Worm (Caenorhabditis elegans) whole organism, L1 larva: ENCODE measurements around the gene C33G3.6.

ENCODE experiments used
- C34B4.2 ChIP-seq: sonication (generic microtip); optimal IDR thresholded peaks from 2 replicates; lab custom pipeline; 2017; ENCODE audit warnings: mild to moderate bottlenecking, missing genetic modification characterization, missing compliant biosample characterization
- Y116A8C.19 ChIP-seq: sonication (generic microtip); optimal IDR thresholded peaks from 2 replicates; lab custom pipeline; 2016; ENCODE audit warnings: missing compliant biosample characterization, missing genetic modification characterization, borderline replicate concordance
- blmp-1 ChIP-seq: fragments of 150-350 bp; optimal IDR thresholded peaks from 2 replicates; lab custom pipeline; 2014; ENCODE audit warnings: missing biosample characterization, missing genetic modification characterization
- ceh-63 ChIP-seq: fragments of 200-800 bp; sonication (Bioruptor generic); optimal IDR thresholded peaks from 2 replicates; lab custom pipeline; 2018; ENCODE audit warnings: mild to moderate bottlenecking, missing genetic modification characterization, missing compliant biosample characterization
- ceh-8 ChIP-seq: fragments of 200-800 bp; sonication (Bioruptor generic); optimal IDR thresholded peaks from 2 replicates; lab custom pipeline; 2018; ENCODE audit warnings: mild to moderate bottlenecking, missing genetic modification characterization, moderate library complexity, missing compliant biosample characterization
- ceh-82 ChIP-seq, 3 experiments: fragments of 150-350 bp in 1 of 3; sonication (generic microtip) in 2 of 3; optimal IDR thresholded peaks; 2 replicates each; lab custom pipeline; 2014 to 2017; ENCODE audit warnings: missing biosample characterization in 3 of 3, missing genetic modification characterization in 3 of 3
- ceh-90 ChIP-seq: sonication (generic microtip); optimal IDR thresholded peaks from 2 replicates; lab custom pipeline; 2016; ENCODE audit warnings: missing genetic modification characterization, missing compliant biosample characterization
- dsc-1 ChIP-seq: sonication (generic microtip); optimal IDR thresholded peaks from 2 replicates; lab custom pipeline; 2016; ENCODE audit warnings: mild to moderate bottlenecking, missing genetic modification characterization, missing compliant biosample characterization
- efl-1 ChIP-seq, 4 experiments: fragments of 150-350 bp; optimal IDR thresholded peaks in 3 of 4; peaks in 1 of 4; 1 replicate in 1 of 4; 2 replicates in 3 of 4; lab custom pipeline; 2014; ENCODE audit warnings: missing biosample characterization in 2 of 4, missing genetic modification characterization in 2 of 4, missing genetic modification reagents in 2 of 4
- efl-3 ChIP-seq: fragments of 200-800 bp; sonication (Bioruptor generic); optimal IDR thresholded peaks from 2 replicates; lab custom pipeline; 2018; ENCODE audit warnings: mild to moderate bottlenecking, missing genetic modification characterization, missing compliant biosample characterization
- egl-13 ChIP-seq: sonication (generic microtip); optimal IDR thresholded peaks from 2 replicates; lab custom pipeline; 2016; ENCODE audit warnings: missing genotype, missing genetic modification reagents, missing genetic modification characterization, missing compliant biosample characterization
- elt-3 ChIP-seq, 6 experiments: fragments of 150-350 bp in 1 of 6; sonication (generic microtip); optimal IDR thresholded peaks; 2 replicates each; lab custom pipeline; 2017 to 2018; ENCODE audit warnings: missing biosample characterization in 6 of 6, missing genetic modification characterization in 6 of 6, inconsistent platforms in 1 of 6
- fkh-10 ChIP-seq: sonication (generic microtip); optimal IDR thresholded peaks from 2 replicates; lab custom pipeline; 2017; ENCODE audit warnings: missing biosample characterization, missing genetic modification reagents, missing genetic modification characterization
- fkh-4 ChIP-seq: sonication (generic microtip); optimal IDR thresholded peaks from 2 replicates; lab custom pipeline; 2016; ENCODE audit warnings: missing compliant biosample characterization, missing genetic modification characterization, borderline replicate concordance
- fos-1 ChIP-seq: fragments of 150-350 bp; optimal IDR thresholded peaks from 2 replicates; lab custom pipeline; 2014; ENCODE audit warnings: missing biosample characterization, missing genetic modification characterization
- hlh-4 ChIP-seq: sonication (generic microtip); optimal IDR thresholded peaks from 2 replicates; lab custom pipeline; 2016; ENCODE audit warnings: mild to moderate bottlenecking, missing genetic modification characterization, missing compliant biosample characterization
- hpl-2 ChIP-seq: fragments of 150-350 bp; optimal IDR thresholded peaks from 2 replicates; lab custom pipeline; 2014; ENCODE audit warnings: missing biosample characterization, missing genetic modification reagents, missing genetic modification characterization
- irx-1 ChIP-seq: sonication (generic microtip); optimal IDR thresholded peaks from 2 replicates; lab custom pipeline; 2016; ENCODE audit warnings: missing genetic modification characterization, missing compliant biosample characterization
- lin-14 ChIP-seq: fragments of 200-800 bp; sonication (Bioruptor generic); optimal IDR thresholded peaks from 2 replicates; lab custom pipeline; 2018; ENCODE audit warnings: mild to moderate bottlenecking, missing genetic modification characterization, moderate library complexity, missing compliant biosample characterization
- lin-15B ChIP-seq: fragments of 150-350 bp; sonication (generic microtip); optimal IDR thresholded peaks from 3 replicates; lab custom pipeline; 2014; ENCODE audit warnings: missing biosample characterization, missing genetic modification characterization
- lin-39 ChIP-seq: fragments of 150-350 bp; optimal IDR thresholded peaks from 2 replicates; lab custom pipeline; 2014; ENCODE audit warnings: missing biosample characterization, missing genetic modification reagents, missing genetic modification characterization
- lsy-2 ChIP-seq, 2 experiments: fragments of 150-350 bp; optimal IDR thresholded peaks; 2 replicates each; lab custom pipeline; 2014; ENCODE audit warnings: missing biosample characterization in 2 of 2, missing genetic modification characterization in 2 of 2
- mef-2 ChIP-seq: fragments of 150-350 bp; optimal IDR thresholded peaks from 2 replicates; lab custom pipeline; 2014; ENCODE audit warnings: missing biosample characterization, missing genetic modification characterization
- nhr-11 ChIP-seq: fragments of 150-350 bp; optimal IDR thresholded peaks from 2 replicates; lab custom pipeline; 2014; ENCODE audit warnings: missing biosample characterization, missing genetic modification characterization
- nhr-19 ChIP-seq: fragments of 200-800 bp; sonication (Bioruptor generic); conservative IDR thresholded peaks from 2 replicates; pipeline ENCODE4 v1.3.6; 2022; ENCODE audit warnings: missing genetic modification characterization, missing compliant biosample characterization
- nhr-237 ChIP-seq: fragments of 150-350 bp; optimal IDR thresholded peaks from 2 replicates; lab custom pipeline; 2014; ENCODE audit warnings: missing biosample characterization, missing genetic modification characterization
- nhr-28 ChIP-seq: fragments of 150-350 bp; optimal IDR thresholded peaks from 2 replicates; lab custom pipeline; 2014; ENCODE audit warnings: missing biosample characterization, missing genetic modification characterization
- nhr-71 ChIP-seq: sonication (generic microtip); optimal IDR thresholded peaks from 2 replicates; lab custom pipeline; 2016; ENCODE audit warnings: mild to moderate bottlenecking, missing genetic modification characterization, moderate library complexity, missing compliant biosample characterization
- nhr-77 ChIP-seq: fragments of 150-350 bp; optimal IDR thresholded peaks from 2 replicates; lab custom pipeline; 2014; ENCODE audit warnings: missing biosample characterization, missing genetic modification characterization
- nhr-84 ChIP-seq: sonication (generic microtip); optimal IDR thresholded peaks from 2 replicates; lab custom pipeline; 2017; ENCODE audit warnings: missing biosample characterization, missing genetic modification characterization
- nhr-85 ChIP-seq: sonication (generic microtip); peaks from one replicate; lab custom pipeline; 2016; ENCODE audit warnings: missing genetic modification characterization, inconsistent platforms, missing compliant biosample characterization
- pag-3 ChIP-seq: sonication (generic microtip); optimal IDR thresholded peaks from 2 replicates; lab custom pipeline; 2017; ENCODE audit warnings: missing genetic modification characterization, mild to moderate bottlenecking, missing compliant biosample characterization, antibody characterized with exemption, borderline replicate concordance; ENCODE audit not compliant: insufficient read depth
- pax-3 ChIP-seq: fragments of 200-800 bp; sonication (Bioruptor generic); optimal IDR thresholded peaks from 2 replicates; lab custom pipeline; 2018; ENCODE audit warnings: mild to moderate bottlenecking, missing genetic modification characterization, moderate library complexity, missing compliant biosample characterization
- pqm-1 ChIP-seq: sonication (generic microtip); optimal IDR thresholded peaks from 3 replicates; lab custom pipeline; 2017; ENCODE audit warnings: missing biosample characterization, missing genetic modification characterization
- rnt-1 ChIP-seq: sonication (generic microtip); optimal IDR thresholded peaks from 2 replicates; lab custom pipeline; 2016; ENCODE audit warnings: mild to moderate bottlenecking, missing genetic modification characterization, moderate library complexity, missing compliant biosample characterization
- skn-1 ChIP-seq: fragments of 150-350 bp; optimal IDR thresholded peaks from 2 replicates; lab custom pipeline; 2014; ENCODE audit warnings: missing biosample characterization, missing genetic modification characterization
- snpc-4 ChIP-seq: fragments of 150-350 bp; optimal IDR thresholded peaks from 2 replicates; lab custom pipeline; 2014; ENCODE audit warnings: missing biosample characterization, missing genetic modification characterization
- sox-4 ChIP-seq: sonication (generic microtip); optimal IDR thresholded peaks from 2 replicates; lab custom pipeline; 2016; ENCODE audit warnings: missing genetic modification characterization, missing compliant biosample characterization
- sptf-1 ChIP-seq: fragments of 150-350 bp; optimal IDR thresholded peaks from 2 replicates; lab custom pipeline; 2014; ENCODE audit warnings: missing biosample characterization, missing genetic modification characterization
- sup-37 ChIP-seq: fragments of 200-800 bp; sonication (Bioruptor generic); optimal IDR thresholded peaks from 2 replicates; lab custom pipeline; 2018; ENCODE audit warnings: mild to moderate bottlenecking, missing genetic modification characterization, missing compliant biosample characterization
- swsn-7 ChIP-seq: sonication (generic microtip); optimal IDR thresholded peaks from 2 replicates; lab custom pipeline; 2016; ENCODE audit warnings: missing genetic modification characterization, missing compliant biosample characterization
- tbx-2 ChIP-seq: sonication (generic microtip); optimal IDR thresholded peaks from 2 replicates; lab custom pipeline; 2016; ENCODE audit warnings: missing genetic modification characterization, missing compliant biosample characterization
- unc-30 ChIP-seq: sonication (generic microtip); optimal IDR thresholded peaks from 2 replicates; lab custom pipeline; 2017; ENCODE audit warnings: missing biosample characterization, missing genetic modification characterization
- vab-15 ChIP-seq: sonication (generic microtip); optimal IDR thresholded peaks from 2 replicates; lab custom pipeline; 2017; ENCODE audit warnings: missing genotype, mild to moderate bottlenecking, missing genetic modification characterization, missing compliant biosample characterization
- xbp-1 ChIP-seq: sonication (generic microtip); optimal IDR thresholded peaks from 2 replicates; lab custom pipeline; 2016; ENCODE audit warnings: missing genetic modification characterization, missing compliant biosample characterization
- zip-4 ChIP-seq: fragments of 200-800 bp; sonication (Bioruptor generic); optimal IDR thresholded peaks from 2 replicates; lab custom pipeline; 2018; ENCODE audit warnings: mild to moderate bottlenecking, missing genetic modification characterization, moderate library complexity, missing compliant biosample characterization
- ztf-4 ChIP-seq: fragments of 150-350 bp; optimal IDR thresholded peaks from 2 replicates; lab custom pipeline; 2014; ENCODE audit warnings: missing biosample characterization, missing genetic modification characterization

The C33G3.6 gene

ce11 chrX:14062771-14063170 is 21.4 kb downstream of the C33G3.6 start:
- no peak for TF ChIP-seq dsc-1 (tag; lab: Kevin White, UChicago)
- no peak for TF ChIP-seq sox-4 (tag; lab: Kevin White, UChicago)
- no peak for TF ChIP-seq nhr-77
- no peak for TF ChIP-seq efl-1 (optimal IDR thresholded peaks at IDR 0.05; lab: Kevin White, UChicago)
- TF ChIP-seq efl-1 (GFP tag; optimal IDR thresholded peaks at IDR 0.05 in 1 of 2; lab: Kevin White, UChicago) = peak in 1 of 2 experiments; percentile 60
- TF ChIP-seq nhr-11 (tag; lab: Kevin White, UChicago) = no peak
- TF ChIP-seq, all 84 proteins: peak for 1

- TF ChIP-seq hlh-4 (no peak), sup-37 (no peak), fkh-10 (no peak), lin-14 (peak; percentile 51), fos-1 (no peak), irx-1 (tag; lab: Kevin White, UChicago) (no peak), ceh-8 (GFP tag; lab: Kevin White, UChicago) (no peak), zip-4 (no peak), elt-3 (tag; optimal IDR thresholded peaks at IDR 0.05; lab: Kevin White, UChicago) (peak in 1 of 6 experiments; percentile 56), C34B4.2 (tag; lab: Kevin White, UChicago) (no peak), unc-30 (no peak), nhr-19 (GFP tag; lab: Robert Waterston, UW) (no peak), xbp-1 (tag; lab: Kevin White, UChicago) (no peak), ceh-90 (tag; lab: Kevin White, UChicago) (no peak), lin-39 (tag; lab: Kevin White, UChicago) (peak; percentile 35), nhr-85 (peak; percentile 0), swsn-7 (no peak), Y116A8C.19 (no peak), sptf-1 (tag; lab: Kevin White, UChicago) (no peak), tbx-2 (tag; lab: Kevin White, UChicago) (no peak), rnt-1 (peak; percentile 63), efl-1 (optimal IDR thresholded peaks at IDR 0.05; lab: Kevin White, UChicago) (no peak), efl-1 (GFP tag; optimal IDR thresholded peaks at IDR 0.05 in 1 of 2; lab: Kevin White, UChicago) (no peak), hpl-2 (no peak), pag-3 (peak; percentile 25), nhr-237 (tag; lab: Kevin White, UChicago) (no peak), nhr-84 (tag; lab: Kevin White, UChicago) (no peak), mef-2 (no peak), egl-13 (no peak), vab-15 (no peak), nhr-28 (tag; lab: Kevin White, UChicago) (no peak), ztf-4 (tag; lab: Kevin White, UChicago) (no peak), lsy-2 (tag; optimal IDR thresholded peaks at IDR 0.05; lab: Kevin White, UChicago) (no peak), nhr-71 (tag; lab: Kevin White, UChicago) (peak; percentile 19), skn-1 (tag; lab: Kevin White, UChicago) (no peak), pax-3 (no peak), blmp-1 (tag; lab: Kevin White, UChicago) (peak; percentile 68), ceh-82 (tag; optimal IDR thresholded peaks at IDR 0.05; lab: Kevin White, UChicago) (no peak)
Measured at ce11 chrX:14056527-14056926, 27.6 kb downstream of the C33G3.6 start.

- no peak for TF ChIP-seq fos-1
- peak; percentile 72 for TF ChIP-seq fkh-4 (tag; lab: Kevin White, UChicago)
- TF ChIP-seq lin-15B (tag; lab: Kevin White, UChicago) = no peak
- no peak for TF ChIP-seq pqm-1
- TF ChIP-seq ceh-63 = no peak
- no peak for TF ChIP-seq snpc-4 (tag; lab: Kevin White, UChicago)
- TF ChIP-seq dsc-1 (tag; lab: Kevin White, UChicago) = peak; percentile 87
- no peak for TF ChIP-seq efl-3
- TF ChIP-seq, all 84 proteins: peak for 2
Measured at ce11 chrX:14055715-14056114, 28.4 kb downstream of the C33G3.6 start.
